Worm (Caenorhabditis elegans) whole organism, L3 larva: ENCODE measurements around the gene ccdc-47.

Experiments used
- ama-1 ChIP-seq: fragments of 150-350 bp; optimal IDR thresholded peaks from 2 replicates; lab custom pipeline; 2018
- ceh-82 ChIP-seq: fragments of 150-350 bp; optimal IDR thresholded peaks from 2 replicates; lab custom pipeline; 2014; ENCODE audit warnings: missing biosample characterization, missing genetic modification characterization
- daf-12 ChIP-seq: fragments of 150-350 bp; optimal IDR thresholded peaks from 2 replicates; lab custom pipeline; 2014; ENCODE audit warnings: missing biosample characterization, missing genetic modification reagents, missing genetic modification characterization
- egl-27 ChIP-seq: sonication (generic microtip); optimal IDR thresholded peaks from 4 replicates; lab custom pipeline; 2017; ENCODE audit warnings: missing biosample characterization, missing genetic modification reagents, missing genetic modification characterization
- elt-1 ChIP-seq: fragments of 150-350 bp; optimal IDR thresholded peaks from 2 replicates; lab custom pipeline; 2014; ENCODE audit warnings: missing biosample characterization, missing genetic modification characterization
- eor-1 ChIP-seq, 2 experiments: fragments of 150-350 bp; optimal IDR thresholded peaks; 2 replicates each; lab custom pipeline; 2014 to 2018; ENCODE audit warnings: missing biosample characterization in 2 of 2, missing genetic modification characterization in 2 of 2
- hmg-11 ChIP-seq: sonication (generic microtip); optimal IDR thresholded peaks from 2 replicates; lab custom pipeline; 2016; ENCODE audit warnings: missing genetic modification characterization, missing compliant biosample characterization
- lsy-12 ChIP-seq: sonication (generic microtip); optimal IDR thresholded peaks from 2 replicates; lab custom pipeline; 2016; ENCODE audit warnings: mild to moderate bottlenecking, missing genetic modification characterization, missing compliant biosample characterization
- nhr-25 ChIP-seq: sonication (generic microtip); optimal IDR thresholded peaks from 2 replicates; lab custom pipeline; 2017; ENCODE audit warnings: missing biosample characterization, missing genetic modification characterization
- pha-4 ChIP-seq: fragments of 150-350 bp; optimal IDR thresholded peaks from 2 replicates; lab custom pipeline; 2014; ENCODE audit warnings: missing biosample characterization, missing genetic modification reagents, missing genetic modification characterization
- snpc-4 ChIP-seq: fragments of 150-350 bp; optimal IDR thresholded peaks from 2 replicates; lab custom pipeline; 2014; ENCODE audit warnings: missing biosample characterization, missing genetic modification characterization
- ztf-4 ChIP-seq: fragments of 150-350 bp; optimal IDR thresholded peaks from 2 replicates; lab custom pipeline; 2014; ENCODE audit warnings: missing biosample characterization, missing genetic modification characterization

- TF ChIP-seq pha-4 (tag; lab: Kevin White, UChicago) (no peak), egl-27 (tag; lab: Kevin White, UChicago) (no peak), ceh-82 (peak; percentile 60), ama-1 (lab: Kevin White, UChicago) (no peak), hmg-11 (tag; lab: Kevin White, UChicago) (no peak), ztf-4 (tag; lab: Kevin White, UChicago) (no peak), nhr-25 (tag; lab: Kevin White, UChicago) (peak; percentile 52), eor-1 (tag; optimal IDR thresholded peaks at IDR 0.05; lab: Kevin White, UChicago) (no peak), snpc-4 (tag; lab: Kevin White, UChicago) (no peak), lsy-12 (tag; lab: Kevin White, UChicago) (peak; percentile 17), elt-1 (no peak), daf-12 (no peak)
Observed at ce11 chrIII:3869292-3869781, 47.4 kb upstream of the ccdc-47 start.
